Worm (Caenorhabditis elegans) whole organism, young adult: Measurements from ENCODE around the gene pod-1.

ENCODE experiments used
- B0261.1 ChIP-seq: sonication (generic microtip); optimal IDR thresholded peaks from 2 replicates; lab custom pipeline; 2016; ENCODE audit warnings: mild to moderate bottlenecking, missing genetic modification characterization, moderate library complexity, missing compliant biosample characterization
- F33H1.4 ChIP-seq: fragments of 200-800 bp; sonication (Bioruptor generic); IDR thresholded peaks from 2 replicates; pipeline ENCODE4 v1.3.6; 2022; ENCODE audit warnings: missing genetic modification reagents, missing genetic modification characterization, missing compliant biosample characterization
- F37B4.10 ChIP-seq: fragments of 200-800 bp; sonication (Bioruptor generic); IDR thresholded peaks from 2 replicates; pipeline ENCODE4 v1.3.6; 2022; ENCODE audit warnings: missing genetic modification characterization, missing compliant biosample characterization
- F55B11.4 ChIP-seq: sonication (generic microtip); optimal IDR thresholded peaks from 2 replicates; lab custom pipeline; 2016; ENCODE audit warnings: missing compliant biosample characterization, missing genetic modification characterization, borderline replicate concordance; ENCODE audit not compliant: insufficient read depth
- Y53F4B.3 ChIP-seq: fragments of 200-800 bp; sonication (Bioruptor generic); IDR thresholded peaks from 2 replicates; pipeline ENCODE4 v1.3.6; 2022; ENCODE audit warnings: missing genetic modification reagents, missing genetic modification characterization, missing compliant biosample characterization
- Y53G8AR.9 ChIP-seq: fragments of 200-800 bp; sonication (Bioruptor generic); conservative IDR thresholded peaks from 2 replicates; pipeline ENCODE4 v1.3.6; 2022; ENCODE audit warnings: missing genetic modification reagents, missing genetic modification characterization, missing compliant biosample characterization
- Y67H2A.10 ChIP-seq: fragments of 200-800 bp; sonication (Bioruptor generic); conservative IDR thresholded peaks from 2 replicates; pipeline ENCODE4 v1.3.6; 2022; ENCODE audit warnings: missing genetic modification reagents, missing genetic modification characterization, missing compliant biosample characterization
- Y95B8A.8 ChIP-seq: fragments of 200-800 bp; sonication (Bioruptor generic); IDR thresholded peaks from 2 replicates; pipeline ENCODE4 v1.3.6; 2022; ENCODE audit warnings: missing genetic modification reagents, missing genetic modification characterization, missing compliant biosample characterization
- aptf-2 ChIP-seq: fragments of 200-800 bp; sonication (Bioruptor generic); conservative IDR thresholded peaks from 2 replicates; pipeline ENCODE4 v1.3.6; 2022; ENCODE audit warnings: missing genetic modification reagents, missing genetic modification characterization, missing compliant biosample characterization
- attf-3 ChIP-seq: fragments of 200-800 bp; sonication (Bioruptor generic); conservative IDR thresholded peaks from 2 replicates; pipeline ENCODE4 v1.3.6; 2022; ENCODE audit warnings: missing genetic modification reagents, missing genetic modification characterization, missing compliant biosample characterization
- attf-5 ChIP-seq: fragments of 200-800 bp; sonication (Bioruptor generic); optimal IDR thresholded peaks from 2 replicates; lab custom pipeline; 2018; ENCODE audit warnings: mild to moderate bottlenecking, missing genetic modification characterization, missing compliant biosample characterization
- attf-6 ChIP-seq: fragments of 200-800 bp; sonication (Bioruptor generic); IDR thresholded peaks from 2 replicates; pipeline ENCODE4 v1.3.6; 2022; ENCODE audit warnings: missing genetic modification reagents, missing genetic modification characterization, missing compliant biosample characterization
- ccch-3 ChIP-seq: fragments of 200-800 bp; sonication (Bioruptor generic); optimal IDR thresholded peaks from 2 replicates; lab custom pipeline; 2018; ENCODE audit warnings: mild to moderate bottlenecking, missing genetic modification characterization, missing compliant biosample characterization
- cebp-1 ChIP-seq, 2 experiments: fragments of 200-800 bp in 1 of 2; sonication (Bioruptor generic) in 1 of 2; sonication (generic microtip) in 1 of 2; IDR thresholded peaks in 1 of 2; optimal IDR thresholded peaks in 1 of 2; 2 replicates each; pipeline versions ENCODE4 v1.3.6 to Lab custom; 2017 to 2022; ENCODE audit warnings: missing compliant biosample characterization in 2 of 2, missing genetic modification characterization in 2 of 2, mild to moderate bottlenecking in 1 of 2, missing genetic modification reagents in 1 of 2, moderate library complexity in 1 of 2
- ceh-91 ChIP-seq: fragments of 200-800 bp; sonication (Bioruptor generic); IDR thresholded peaks from 2 replicates; pipeline ENCODE4 v1.3.6; 2022; ENCODE audit warnings: missing genetic modification reagents, missing genetic modification characterization, missing compliant biosample characterization
- chd-7 ChIP-seq: sonication (generic microtip); optimal IDR thresholded peaks from 2 replicates; lab custom pipeline; 2016; ENCODE audit warnings: mild to moderate bottlenecking, missing genetic modification characterization, moderate library complexity, missing compliant biosample characterization
- dox-1 ChIP-seq: fragments of 200-800 bp; sonication (Bioruptor generic); IDR thresholded peaks from 2 replicates; pipeline ENCODE4 v1.3.6; 2022; ENCODE audit warnings: missing genetic modification reagents, missing genetic modification characterization, missing compliant biosample characterization
- efl-1 ChIP-seq: fragments of 150-350 bp; optimal IDR thresholded peaks from 2 replicates; lab custom pipeline; 2014; ENCODE audit warnings: missing biosample characterization, missing genetic modification reagents, missing genetic modification characterization
- egl-44 ChIP-seq: fragments of 200-800 bp; sonication (Bioruptor generic); IDR thresholded peaks from 2 replicates; pipeline ENCODE4 v1.3.6; 2022; ENCODE audit warnings: missing genetic modification reagents, missing genetic modification characterization, missing compliant biosample characterization
- egrh-3 ChIP-seq: fragments of 200-800 bp; sonication (Bioruptor generic); IDR thresholded peaks from 2 replicates; pipeline ENCODE4 v1.3.6; 2022; ENCODE audit warnings: missing genetic modification reagents, missing genetic modification characterization, missing compliant biosample characterization
- hlh-12 ChIP-seq: sonication (generic microtip); optimal IDR thresholded peaks from 2 replicates; lab custom pipeline; 2016; ENCODE audit warnings: missing genetic modification characterization, missing compliant biosample characterization
- hlh-26 ChIP-seq: fragments of 200-800 bp; sonication (Bioruptor generic); conservative IDR thresholded peaks from 2 replicates; pipeline ENCODE4 v1.3.6; 2022; ENCODE audit warnings: missing genetic modification reagents, missing genetic modification characterization, missing compliant biosample characterization
- hmg-1.2 ChIP-seq: fragments of 200-800 bp; sonication (Bioruptor generic); IDR thresholded peaks from 2 replicates; pipeline ENCODE4 v1.3.6; 2022; ENCODE audit warnings: missing genetic modification reagents, missing genetic modification characterization, missing compliant biosample characterization
- hmg-20 ChIP-seq: fragments of 200-800 bp; sonication (Bioruptor generic); IDR thresholded peaks from 2 replicates; pipeline ENCODE4 v1.3.6; 2022; ENCODE audit warnings: missing genetic modification reagents, missing genetic modification characterization, missing compliant biosample characterization
- lag-1 ChIP-seq: fragments of 200-800 bp; sonication (Bioruptor generic); IDR thresholded peaks from 2 replicates; pipeline ENCODE4 v1.3.6; 2022; ENCODE audit warnings: missing genetic modification reagents, missing genetic modification characterization, missing compliant biosample characterization
- lin-26 ChIP-seq: fragments of 200-800 bp; sonication (Bioruptor generic); IDR thresholded peaks from 2 replicates; pipeline ENCODE4 v1.3.6; 2022; ENCODE audit warnings: missing genetic modification reagents, missing genetic modification characterization, missing compliant biosample characterization
- lin-35 ChIP-seq, 3 experiments: fragments of 150-350 bp in 2 of 3; sonication (generic microtip) in 1 of 3; optimal IDR thresholded peaks; 2 replicates each; lab custom pipeline; 2014 to 2018; ENCODE audit warnings: missing biosample characterization in 3 of 3, missing genetic modification characterization in 3 of 3, missing genetic modification reagents in 3 of 3
- lin-40 ChIP-seq: sonication (generic microtip); optimal IDR thresholded peaks from 2 replicates; lab custom pipeline; 2016; ENCODE audit warnings: missing genetic modification characterization, mild to moderate bottlenecking, missing compliant biosample characterization, missing genotype, missing genetic modification reagents
- lsl-1 ChIP-seq: fragments of 200-800 bp; sonication (Bioruptor generic); optimal IDR thresholded peaks from 2 replicates; lab custom pipeline; 2018; ENCODE audit warnings: mild to moderate bottlenecking, missing genetic modification characterization, moderate library complexity, missing compliant biosample characterization
- lsy-27 ChIP-seq: sonication (generic microtip); optimal IDR thresholded peaks from 2 replicates; lab custom pipeline; 2017; ENCODE audit warnings: missing genetic modification characterization, mild to moderate bottlenecking, missing compliant biosample characterization, antibody characterized with exemption, missing genotype, borderline replicate concordance; ENCODE audit not compliant: insufficient read depth
- madf-6 ChIP-seq: fragments of 200-800 bp; sonication (Bioruptor generic); IDR thresholded peaks from 2 replicates; pipeline ENCODE4 v1.3.6; 2022; ENCODE audit warnings: missing genetic modification reagents, missing genetic modification characterization, missing compliant biosample characterization
- madf-8 ChIP-seq: fragments of 200-800 bp; sonication (Bioruptor generic); conservative IDR thresholded peaks from 2 replicates; pipeline ENCODE4 v1.3.6; 2022; ENCODE audit warnings: missing genetic modification reagents, missing genetic modification characterization, missing compliant biosample characterization
- mcd-1 ChIP-seq: fragments of 200-800 bp; sonication (Bioruptor generic); IDR thresholded peaks from 2 replicates; pipeline ENCODE4 v1.3.6; 2022; ENCODE audit warnings: missing genetic modification reagents, missing genetic modification characterization, missing compliant biosample characterization
- nfya-2 ChIP-seq: fragments of 200-800 bp; sonication (Bioruptor generic); IDR thresholded peaks from 2 replicates; pipeline ENCODE4 v1.3.6; 2022; ENCODE audit warnings: missing genetic modification reagents, missing genetic modification characterization, missing compliant biosample characterization
- nhr-80 ChIP-seq: sonication (generic microtip); optimal IDR thresholded peaks from 2 replicates; lab custom pipeline; 2016; ENCODE audit warnings: missing genetic modification characterization, missing compliant biosample characterization
- rcor-1 ChIP-seq: fragments of 200-800 bp; sonication (Bioruptor generic); IDR thresholded peaks from 2 replicates; pipeline ENCODE4 v1.3.6; 2022; ENCODE audit warnings: missing genetic modification reagents, missing genetic modification characterization, missing compliant biosample characterization
- rec-8 ChIP-seq, 2 experiments: sonication (generic microtip); optimal IDR thresholded peaks; 2 replicates each; lab custom pipeline; 2016; ENCODE audit warnings: mild to moderate bottlenecking in 2 of 2, missing genetic modification characterization in 2 of 2, missing genetic modification reagents in 2 of 2, missing genotype in 2 of 2, missing biosample characterization in 1 of 2, missing compliant biosample characterization in 1 of 2, moderate library complexity in 1 of 2
- sea-2 ChIP-seq: fragments of 200-800 bp; sonication (Bioruptor generic); IDR thresholded peaks from 2 replicates; pipeline ENCODE4 v1.3.6; 2022; ENCODE audit warnings: missing genetic modification characterization, missing compliant biosample characterization
- snpc-1.3 ChIP-seq: sonication (generic microtip); optimal IDR thresholded peaks from 2 replicates; lab custom pipeline; 2017; ENCODE audit warnings: missing genetic modification characterization, mild to moderate bottlenecking, missing compliant biosample characterization, antibody characterized with exemption, moderate library complexity, missing genotype, missing genetic modification reagents; ENCODE audit not compliant: insufficient read depth
- snpc-4 ChIP-seq, 5 experiments: fragments of 150-350 bp in 1 of 5; sonication (generic microtip) in 4 of 5; optimal IDR thresholded peaks; 2 replicates each; lab custom pipeline; 2014 to 2018; ENCODE audit warnings: missing genetic modification characterization in 5 of 5, missing biosample characterization in 3 of 5, antibody characterized with exemption in 2 of 5, mild to moderate bottlenecking in 2 of 5, missing compliant biosample characterization in 2 of 5, missing genotype in 2 of 5, moderate library complexity in 2 of 5, missing genetic modification reagents in 1 of 5
- tbx-9 ChIP-seq: sonication (generic microtip); optimal IDR thresholded peaks from 2 replicates; lab custom pipeline; 2016; ENCODE audit warnings: borderline replicate concordance, missing genetic modification characterization, inconsistent platforms, missing compliant biosample characterization
- unc-62 ChIP-seq: fragments of 150-350 bp; optimal IDR thresholded peaks from 2 replicates; lab custom pipeline; 2014; ENCODE audit warnings: missing biosample characterization, missing genetic modification reagents, missing genetic modification characterization

pod-1 gene

ce11 chrIII:13528513-13529249 lies 4.8 kb upstream of the pod-1 start (continued):
- TF ChIP-seq unc-62 (GFP tag; lab: Kevin White, UChicago), result peak; percentile 17
- TF ChIP-seq hlh-12 (tag; lab: Kevin White, UChicago), result no peak
- TF ChIP-seq Y95B8A.8 (GFP tag; lab: Robert Waterston, UW), result peak; percentile 39; the same call in 1 of the 2 replicates
- TF ChIP-seq tbx-9 (tag; lab: Kevin White, UChicago), result no peak
- TF ChIP-seq lin-26 (GFP tag; lab: Robert Waterston, UW), result no peak
- TF ChIP-seq snpc-1.3, result no peak
- TF ChIP-seq rcor-1 (GFP tag; lab: Robert Waterston, UW), result no peak
- TF ChIP-seq egl-44 (GFP tag; lab: Robert Waterston, UW), result no peak
- TF ChIP-seq nhr-80 (tag; lab: Kevin White, UChicago), result peak; percentile 92

DNA sequence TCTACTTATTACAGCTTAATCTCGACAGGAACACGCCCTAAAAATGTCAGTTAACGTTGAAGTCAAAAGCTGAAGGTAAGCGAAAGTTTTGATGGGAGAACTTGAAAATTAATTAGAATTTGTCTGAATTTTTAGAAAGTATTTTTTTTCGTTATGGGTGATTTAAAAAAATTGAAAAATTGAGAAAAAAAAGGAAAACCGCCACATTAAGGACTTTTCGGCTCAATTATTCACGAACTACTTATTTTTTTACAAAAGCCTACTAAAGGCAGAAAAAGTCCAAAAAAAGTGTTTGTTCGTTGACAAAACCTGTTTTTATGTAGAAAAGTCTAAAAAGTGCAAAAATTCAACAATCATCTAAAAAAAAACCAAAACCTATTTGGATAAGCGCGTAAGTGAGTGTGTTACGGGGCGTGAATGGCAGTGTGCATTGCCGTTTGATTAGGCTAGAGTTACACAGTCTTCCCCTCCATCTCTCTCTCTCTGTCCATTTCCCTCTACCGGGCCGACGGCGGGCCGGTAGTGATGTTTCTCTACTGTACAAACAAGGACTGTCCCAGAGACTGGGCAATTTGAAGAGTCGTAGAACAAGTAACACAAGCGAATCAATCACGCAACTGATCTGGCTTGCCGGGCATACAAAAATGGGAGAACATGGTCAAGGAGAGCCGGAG lies 3.6 kb upstream of the pod-1 start, which contains the start of gene lron-13:
Gene lron-13 (plus strand): TSS at position 15 of the 674 bp plus-strand sequence.
- peak; percentile 58 for TF ChIP-seq dox-1 (GFP tag; lab: Robert Waterston, UW)
- TF ChIP-seq sea-2, result no peak
- TF ChIP-seq attf-3 (GFP tag; lab: Robert Waterston, UW), result no peak
- no peak for TF ChIP-seq F33H1.4 (GFP tag; lab: Robert Waterston, UW)
- peak; percentile 32 for TF ChIP-seq chd-7
- TF ChIP-seq Y67H2A.10 (GFP tag; lab: Robert Waterston, UW), result no peak
- no peak for TF ChIP-seq ceh-91 (GFP tag; lab: Robert Waterston, UW)
- TF ChIP-seq Y53G8AR.9, result 0 out of 2 replicates have a peak, but pooled peaks have one; percentile 48
- TF ChIP-seq rec-8 (tag; optimal IDR thresholded peaks at IDR 0.05; lab: Kevin White, UChicago), result no peak
- TF ChIP-seq ccch-3, result no peak
- peak; percentile 30; the same call in 1 of the 2 replicates for TF ChIP-seq hmg-1.2 (GFP tag; lab: Robert Waterston, UW)
- TF ChIP-seq hlh-26 (GFP tag; lab: Robert Waterston, UW), result no peak
- peak; percentile 49 for TF ChIP-seq mcd-1 (GFP tag; lab: Robert Waterston, UW)
- no peak for TF ChIP-seq cebp-1 (GFP tag; IDR thresholded peaks at IDR 0.05; lab: Robert Waterston, UW)
- TF ChIP-seq cebp-1 (tag; optimal IDR thresholded peaks at IDR 0.05; lab: Kevin White, UChicago), result peak; percentile 13
- TF ChIP-seq attf-6 (GFP tag; lab: Robert Waterston, UW), result 0 out of 2 replicates have a peak, but pooled peaks have one; percentile 28
- TF ChIP-seq aptf-2 (GFP tag; lab: Robert Waterston, UW), result no peak
- no peak for TF ChIP-seq egrh-3 (GFP tag; lab: Robert Waterston, UW)
- TF ChIP-seq lin-40 (tag; lab: Kevin White, UChicago), result no peak
- TF ChIP-seq Y53F4B.3 (GFP tag; lab: Robert Waterston, UW), result no peak
- no peak for TF ChIP-seq attf-5 (GFP tag; lab: Kevin White, UChicago)
- no peak for TF ChIP-seq B0261.1 (tag; lab: Kevin White, UChicago)
- TF ChIP-seq lin-35 (GFP tag; optimal IDR thresholded peaks at IDR 0.05; lab: Kevin White, UChicago), result no peak
- TF ChIP-seq F37B4.10 (GFP tag; lab: Robert Waterston, UW), result 0 out of 2 replicates have a peak, but pooled peaks have one; percentile 20
- TF ChIP-seq efl-1 (GFP tag; lab: Kevin White, UChicago), result no peak
- no peak for TF ChIP-seq F55B11.4 (tag; lab: Kevin White, UChicago)
- no peak for TF ChIP-seq madf-8 (GFP tag; lab: Robert Waterston, UW)
- no peak for TF ChIP-seq snpc-4 (GFP tag; optimal IDR thresholded peaks at IDR 0.05; lab: Kevin White, UChicago)
- TF ChIP-seq snpc-4 (tag; optimal IDR thresholded peaks at IDR 0.05; lab: Kevin White, UChicago), result no peak
- no peak for TF ChIP-seq lag-1 (GFP tag; lab: Robert Waterston, UW)
- TF ChIP-seq nhr-80 (tag; lab: Kevin White, UChicago), result peak; percentile 74
- TF ChIP-seq nfya-2 (GFP tag; lab: Robert Waterston, UW), result no peak
- TF ChIP-seq hmg-20 (GFP tag; lab: Robert Waterston, UW), result no peak
- 0 out of 2 replicates have a peak, but pooled peaks have one; percentile 27 for TF ChIP-seq madf-6 (GFP tag; lab: Robert Waterston, UW)
- no peak for TF ChIP-seq lin-26 (GFP tag; lab: Robert Waterston, UW)
- no peak for TF ChIP-seq lsl-1
- no peak for TF ChIP-seq lsy-27 (tag; lab: Kevin White, UChicago)
